Worm (Caenorhabditis elegans): ENCODE data around the gene Y46E12A.3.

Y46E12A.3 gene

ce11 chrIII:1705799-1706198 is 48.9 kb downstream of the Y46E12A.3 start, which contains the start of the genes fbxa-13 and Y22D7AR.2:
TSS of gene fbxa-13 (minus strand) at chrIII:1705899.
TSS of gene Y22D7AR.2 (plus strand) at chrIII:1705946.
- TF ChIP-seq nhr-90 (tag; optimal IDR thresholded peaks at IDR 0.05): no peak
- TF ChIP-seq nfyb-1 (GFP tag; IDR thresholded peaks at IDR 0.05): no peak
- no peak for TF ChIP-seq Y53G8AR.9 (GFP tag; conservative IDR thresholded peaks at IDR 0.05)
- TF ChIP-seq snpc-3.4 (tag; optimal IDR thresholded peaks at IDR 0.05): no peak
- TF ChIP-seq rcor-1 (GFP tag; IDR thresholded peaks at IDR 0.05): no peak
- no peak for TF ChIP-seq B0035.1 (tag; optimal IDR thresholded peaks at IDR 0.05)
- no peak for TF ChIP-seq unc-62 (GFP tag; optimal IDR thresholded peaks at IDR 0.05)
- no peak for TF ChIP-seq ztf-26 (tag; optimal IDR thresholded peaks at IDR 0.05)
- TF ChIP-seq atf-7 (tag; optimal IDR thresholded peaks at IDR 0.05): no peak

DNA sequence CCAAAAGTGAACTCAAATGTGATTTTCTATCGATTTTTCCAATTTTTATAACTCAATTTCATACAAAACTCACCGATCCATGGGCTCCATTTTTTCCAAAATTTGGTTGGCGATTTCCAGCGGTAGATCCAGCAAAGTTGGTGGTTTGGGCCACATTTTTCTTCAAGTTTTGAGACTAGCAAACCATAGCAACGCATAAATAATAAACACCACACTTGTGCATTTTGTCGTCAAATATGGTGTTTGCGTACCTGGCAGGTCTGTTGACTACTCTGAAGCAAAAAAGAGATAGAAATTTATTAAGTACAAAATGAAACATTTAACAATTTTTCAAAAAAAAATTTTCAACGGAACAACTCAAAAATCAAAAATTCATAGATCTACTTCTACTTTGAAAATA is 49.4 kb downstream of the Y46E12A.3 start:
- TF ChIP-seq rcor-1 (GFP tag; IDR thresholded peaks at IDR 0.05) (no peak), F57A8.1 (GFP tag; optimal IDR thresholded peaks at IDR 0.05) (no peak), ets-4 (GFP tag; optimal IDR thresholded peaks at IDR 0.05) (no peak), hmg-20 (GFP tag; IDR thresholded peaks at IDR 0.05) (no peak), rpc-1 (optimal IDR thresholded peaks at IDR 0.05) (no peak), rpc-1 (tag; optimal IDR thresholded peaks at IDR 0.05) (no peak), nhr-27 (tag; optimal IDR thresholded peaks at IDR 0.05) (no peak), zfh-2 (GFP tag; conservative IDR thresholded peaks at IDR 0.05) (no peak), rec-8 (tag; optimal IDR thresholded peaks at IDR 0.05) (no peak), F10E7.11 (tag; optimal IDR thresholded peaks at IDR 0.05) (no peak)

DNA sequence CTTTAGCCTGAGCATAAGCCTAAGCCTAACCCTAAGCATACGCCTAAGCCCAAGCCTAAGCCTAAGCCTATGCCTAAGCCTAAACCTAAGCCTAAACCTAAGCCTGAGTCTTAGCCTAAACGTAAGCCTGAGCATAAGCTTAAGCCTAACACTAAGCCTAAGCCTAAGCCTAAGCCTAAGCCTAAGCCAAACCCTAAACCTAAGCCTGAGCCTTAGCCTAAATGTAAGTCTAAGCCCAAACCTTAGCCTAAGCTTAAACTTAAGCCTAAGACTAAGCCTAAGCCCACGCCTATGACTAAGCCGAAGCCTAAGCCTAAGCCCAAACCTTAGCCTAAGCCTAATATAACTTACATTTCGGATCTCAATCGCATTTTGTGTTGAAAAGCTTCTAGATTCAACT is 50.7 kb downstream of the Y46E12A.3 start:
- TF ChIP-seq D2030.7 (GFP tag; IDR thresholded peaks at IDR 0.05) (no peak), repo-1 (tag; optimal IDR thresholded peaks at IDR 0.05) (no peak), snpc-1.3 (tag; optimal IDR thresholded peaks at IDR 0.05; ENCODE audit: insufficient read depth) (no peak), xnd-1 (tag; optimal IDR thresholded peaks at IDR 0.05) (no peak), nhr-120 (GFP tag; IDR thresholded peaks at IDR 0.05) (no peak), F49E8.2 (tag; optimal IDR thresholded peaks at IDR 0.05; ENCODE audit: insufficient read depth) (no peak), ets-4 (GFP tag; optimal IDR thresholded peaks at IDR 0.05) (no peak), unc-130 (GFP tag; optimal IDR thresholded peaks at IDR 0.05) (no peak), zfh-2 (GFP tag; conservative IDR thresholded peaks at IDR 0.05) (no peak), Y53G8AR.9 (GFP tag; conservative IDR thresholded peaks at IDR 0.05) (no peak), cebp-1 (GFP tag; IDR thresholded peaks at IDR 0.05) (no peak), cebp-1 (tag; optimal IDR thresholded peaks at IDR 0.05) (no peak), F37B4.10 (GFP tag; IDR thresholded peaks at IDR 0.05) (no peak), lir-1 (GFP tag; conservative IDR thresholded peaks at IDR 0.05) (no peak), F22D6.2 (tag; optimal IDR thresholded peaks at IDR 0.05) (no peak), B0336.3 (GFP tag; IDR thresholded peaks at IDR 0.05) (no peak), B0019.2 (GFP tag; conservative IDR thresholded peaks at IDR 0.05) (no peak), Y79H2A.3 (GFP tag; conservative IDR thresholded peaks at IDR 0.05) (no peak)

DNA sequence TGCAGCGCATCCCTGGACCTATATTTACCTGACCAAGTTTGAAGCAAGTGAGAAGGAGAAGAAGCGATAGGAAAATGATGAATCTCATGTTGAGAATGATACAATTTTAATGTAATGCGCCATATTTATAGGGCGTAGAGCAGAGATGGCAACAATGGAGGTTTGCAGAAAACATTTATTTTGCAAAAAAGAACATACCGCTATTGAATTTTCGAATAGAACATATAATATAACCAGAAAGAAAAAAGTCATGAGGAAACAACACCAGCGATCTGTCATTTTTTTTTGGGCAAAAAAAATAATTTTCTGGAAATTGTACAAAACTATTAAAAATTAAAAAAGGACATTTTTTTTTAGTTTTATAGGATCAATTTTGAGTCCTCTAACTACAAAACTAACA is 52.4 kb downstream of the Y46E12A.3 start, which contains the start of gene spex-3:
Gene spex-3 (minus strand): TSS at position 101 of the 400 bp plus-strand sequence.
- TF ChIP-seq rec-8 (tag; optimal IDR thresholded peaks at IDR 0.05) (no peak), nfyb-1 (GFP tag; IDR thresholded peaks at IDR 0.05) (no peak), snpc-1.3 (tag; optimal IDR thresholded peaks at IDR 0.05; ENCODE audit: insufficient read depth) (no peak), let-607 (tag; optimal IDR thresholded peaks at IDR 0.05) (no peak), ccch-3 (GFP tag; optimal IDR thresholded peaks at IDR 0.05) (no peak), ekl-4 (GFP tag; IDR thresholded peaks at IDR 0.05) (no peak), madf-10 (tag; optimal IDR thresholded peaks at IDR 0.05) (no peak)
